Fruit fly (Drosophila melanogaster) whole organism, embryonic: ENCODE data around the gene uncNacbeta.

ENCODE experiments used
- CG10321 ChIP-seq: fragments of 200-800 bp; sonication (Bioruptor generic); IDR thresholded peaks from 2 replicates; pipeline ENCODE4 v1.3.6; 2022; ENCODE audit warnings: missing biosample characterization, missing genetic modification characterization
- CG11456 ChIP-seq: fragments of 200-800 bp; sonication (Bioruptor generic); IDR thresholded peaks from 3 replicates; pipeline ENCODE4 v1.3.6; 2022; ENCODE audit warnings: missing biosample characterization, missing genetic modification characterization
- CG14441 ChIP-seq: fragments of 200-800 bp; sonication (Bioruptor generic); IDR thresholded peaks from 2 replicates; pipeline ENCODE4 v1.3.6; 2022; ENCODE audit warnings: missing biosample characterization, missing genetic modification characterization
- CG15269 ChIP-seq: fragments of 200-800 bp; sonication (Bioruptor generic); optimal IDR thresholded peaks from 2 replicates; lab custom pipeline; 2018; ENCODE audit warnings: missing biosample characterization, mild to moderate bottlenecking, missing genetic modification characterization, moderate library complexity
- CG17568 ChIP-seq: fragments of 200-800 bp; sonication (Bioruptor generic); optimal IDR thresholded peaks from 2 replicates; lab custom pipeline; 2018; ENCODE audit warnings: missing biosample characterization, mild to moderate bottlenecking, missing genetic modification characterization, moderate library complexity
- CG18011 ChIP-seq: fragments of 200-800 bp; sonication (Bioruptor generic); optimal IDR thresholded peaks from 2 replicates; lab custom pipeline; 2017; ENCODE audit warnings: missing biosample characterization, missing genetic modification characterization, mild to moderate bottlenecking, moderate library complexity, missing genotype
- CG4424 ChIP-seq: fragments of 200-800 bp; sonication (Bioruptor generic); optimal IDR thresholded peaks from 3 replicates; lab custom pipeline; 2016; ENCODE audit warnings: missing biosample characterization, missing genetic modification characterization
- CG6689 ChIP-seq: fragments of 200-800 bp; sonication (Bioruptor generic); IDR thresholded peaks from 2 replicates; pipeline ENCODE4 v1.3.6; 2022; ENCODE audit warnings: missing biosample characterization, missing genetic modification characterization
- CG6791 ChIP-seq: fragments of 200-800 bp; sonication (Bioruptor generic); IDR thresholded peaks from 3 replicates; pipeline ENCODE4 v1.3.6; 2022; ENCODE audit warnings: missing biosample characterization, missing genetic modification characterization; ENCODE audit not compliant: partially characterized antibody
- CG8765 ChIP-seq: fragments of 200-800 bp; sonication (Bioruptor generic); IDR thresholded peaks from 2 replicates; pipeline ENCODE4 v1.3.6; 2022; ENCODE audit warnings: missing biosample characterization, missing genetic modification characterization
- Deaf1 ChIP-seq: fragments of 200-800 bp; optimal IDR thresholded peaks from 3 replicates; lab custom pipeline; 2019; ENCODE audit warnings: missing biosample characterization, mild to moderate bottlenecking, missing genetic modification characterization, moderate library complexity
- Dp ChIP-seq: fragments of 200-800 bp; sonication (Bioruptor generic); optimal IDR thresholded peaks from 2 replicates; lab custom pipeline; 2018; ENCODE audit warnings: missing biosample characterization, mild to moderate bottlenecking, missing genetic modification characterization, moderate library complexity
- Drgx ChIP-seq: fragments of 200-800 bp; sonication (Bioruptor generic); IDR thresholded peaks from 2 replicates; pipeline ENCODE4 v1.3.6; 2022; ENCODE audit warnings: missing biosample characterization, missing genetic modification characterization
- E2f1 ChIP-seq: fragments of 200-800 bp; sonication (Bioruptor generic); IDR thresholded peaks from 2 replicates; pipeline ENCODE4 v1.3.6; 2022; ENCODE audit warnings: missing biosample characterization, missing genetic modification characterization
- Med ChIP-seq: fragments of 200-800 bp; sonication (Bioruptor generic); peaks from one replicate; lab custom pipeline; 2016; ENCODE audit warnings: missing biosample characterization, missing genetic modification characterization, mild to moderate bottlenecking, inconsistent platforms, moderate library complexity
- NC2α ChIP-seq: fragments of 200-800 bp; sonication (Bioruptor generic); optimal IDR thresholded peaks from 2 replicates; lab custom pipeline; 2016; ENCODE audit warnings: missing biosample characterization, missing genetic modification characterization
- Poxn ChIP-seq: fragments of 200-800 bp; sonication (Bioruptor generic); IDR thresholded peaks from 2 replicates; pipeline ENCODE4 v1.3.6; 2022; ENCODE audit warnings: missing biosample characterization, missing genetic modification characterization
- abd-A ChIP-seq: fragments of 200-800 bp; sonication (Bioruptor generic); optimal IDR thresholded peaks from 3 replicates; lab custom pipeline; 2019; ENCODE audit warnings: missing biosample characterization, mild to moderate bottlenecking, missing genetic modification characterization, moderate library complexity
- amos ChIP-seq: fragments of 200-800 bp; sonication (Bioruptor generic); IDR thresholded peaks from 2 replicates; pipeline ENCODE4 v1.3.6; 2022; ENCODE audit warnings: missing biosample characterization, missing genetic modification characterization; ENCODE audit not compliant: partially characterized antibody
- ase ChIP-seq: fragments of 200-800 bp; sonication (Bioruptor generic); IDR thresholded peaks from 3 replicates; pipeline ENCODE4 v1.3.6; 2022; ENCODE audit warnings: missing biosample characterization, missing genetic modification characterization
- bsh ChIP-seq, 2 experiments: fragments of 200-800 bp; sonication (Bioruptor generic); optimal IDR thresholded peaks; 2 replicates each; lab custom pipeline; 2017 to 2018; ENCODE audit warnings: mild to moderate bottlenecking in 2 of 2, missing biosample characterization in 2 of 2, missing genetic modification characterization in 2 of 2, moderate library complexity in 1 of 2
- chinmo ChIP-seq: fragments of 200-800 bp; sonication (Bioruptor generic); IDR thresholded peaks from 4 replicates; pipeline ENCODE4 v1.3.6; 2022; ENCODE audit warnings: missing biosample characterization, missing genetic modification characterization; ENCODE audit not compliant: partially characterized antibody
- crol ChIP-seq: fragments of 200-800 bp; sonication (Bioruptor generic); IDR thresholded peaks from 2 replicates; pipeline ENCODE4 v1.3.6; 2022; ENCODE audit warnings: missing biosample characterization, missing genetic modification characterization
- dm ChIP-seq: fragments of 200-800 bp; sonication (Bioruptor generic); optimal IDR thresholded peaks from 3 replicates; lab custom pipeline; 2016; ENCODE audit warnings: missing biosample characterization, missing genetic modification characterization
- grn ChIP-seq: fragments of 200-800 bp; sonication (Bioruptor generic); optimal IDR thresholded peaks from 3 replicates; lab custom pipeline; 2017; ENCODE audit warnings: missing biosample characterization, missing genetic modification characterization
- gt ChIP-seq: fragments of 200-800 bp; sonication (Bioruptor generic); IDR thresholded peaks from 2 replicates; pipeline ENCODE4 v1.3.6; 2022; ENCODE audit warnings: missing biosample characterization, missing genetic modification characterization
- ham ChIP-seq: fragments of 200-800 bp; sonication (Bioruptor generic); IDR thresholded peaks from 2 replicates; pipeline ENCODE4 v1.3.6; 2022; ENCODE audit warnings: missing biosample characterization, missing genetic modification characterization
- hth ChIP-seq: fragments of >200 bp; optimal IDR thresholded peaks from 2 replicates; lab custom pipeline; 2017; ENCODE audit warnings: inconsistent platforms
- ken ChIP-seq: fragments of 200-800 bp; sonication (Bioruptor generic); IDR thresholded peaks from 3 replicates; pipeline ENCODE4 v1.3.6; 2022; ENCODE audit warnings: missing biosample characterization, missing genetic modification characterization
- nom ChIP-seq: fragments of 200-800 bp; sonication (Bioruptor generic); optimal IDR thresholded peaks from 2 replicates; lab custom pipeline; 2017; ENCODE audit warnings: missing biosample characterization, missing genetic modification characterization, mild to moderate bottlenecking, moderate library complexity, missing genetic modification reagents
- oc ChIP-seq: fragments of 200-800 bp; sonication (Bioruptor generic); optimal IDR thresholded peaks from 2 replicates; lab custom pipeline; 2018; ENCODE audit warnings: missing biosample characterization, mild to moderate bottlenecking, missing genetic modification characterization, moderate library complexity
- odd ChIP-seq: fragments of 200-800 bp; sonication (Bioruptor generic); optimal IDR thresholded peaks from 2 replicates; lab custom pipeline; 2017; ENCODE audit warnings: missing biosample characterization, mild to moderate bottlenecking, missing genetic modification characterization
- sd ChIP-seq: fragments of 200-800 bp; sonication (Bioruptor generic); optimal IDR thresholded peaks from 3 replicates; lab custom pipeline; 2018; ENCODE audit warnings: missing biosample characterization, mild to moderate bottlenecking, missing genetic modification characterization, moderate library complexity
- sens-2 ChIP-seq: fragments of 200-800 bp; sonication (Bioruptor generic); IDR thresholded peaks from 2 replicates; pipeline ENCODE4 v1.3.6; 2022; ENCODE audit warnings: missing biosample characterization, missing genetic modification characterization
- so ChIP-seq: fragments of 200-800 bp; sonication (Bioruptor generic); IDR thresholded peaks from 3 replicates; pipeline ENCODE4 v1.3.6; 2022; ENCODE audit warnings: missing biosample characterization, missing genetic modification characterization
- vvl ChIP-seq: fragments of 200-800 bp; sonication (Bioruptor generic); IDR thresholded peaks from 2 replicates; pipeline ENCODE4 v1.3.6; 2022; ENCODE audit warnings: missing biosample characterization, missing genetic modification characterization

uncNacbeta gene

dm6 chr2L:525547-526180, 38.0 kb downstream of the uncNacbeta start (continued):
- TF ChIP-seq crol (GFP tag; lab: Robert Waterston, UW) (peak; percentile 92), E2f1 (GFP tag; lab: Robert Waterston, UW) (no peak), ken (GFP tag; lab: Robert Waterston, UW) (no peak), CG14441 (GFP tag; lab: Robert Waterston, UW) (no peak), ham (GFP tag; lab: Robert Waterston, UW) (no peak), abd-A (tag; lab: Kevin White, UChicago) (peak; percentile 18), CG11456 (GFP tag; lab: Robert Waterston, UW) (no peak), dm (GFP tag; lab: Kevin White, UChicago) (no peak), chinmo (GFP tag; lab: Robert Waterston, UW) (no peak), amos (GFP tag; lab: Robert Waterston, UW) (no peak), CG4424 (GFP tag; lab: Kevin White, UChicago) (no peak), Poxn (GFP tag; lab: Robert Waterston, UW) (no peak), hth (lab: Kevin White, UChicago) (no peak), CG17568 (GFP tag; lab: Kevin White, UChicago) (no peak), CG8765 (no peak), oc (tag; lab: Kevin White, UChicago) (peak; percentile 57), Deaf1 (tag; lab: Kevin White, UChicago) (no peak), NC2α (no peak), sens-2 (GFP tag; lab: Robert Waterston, UW) (no peak), odd (GFP tag; lab: Kevin White, UChicago) (no peak), CG10321 (GFP tag; lab: Robert Waterston, UW) (no peak), so (GFP tag; lab: Robert Waterston, UW) (no peak)

- TF ChIP-seq ase (GFP tag; lab: Robert Waterston, UW) (no peak), CG6791 (peak; percentile 28; the same call in 1 of the 3 replicates), sd (tag; lab: Kevin White, UChicago) (peak; percentile 37), vvl (GFP tag; lab: Robert Waterston, UW) (0 out of 2 replicates have a peak, but pooled peaks have one; percentile 21), Dp (GFP tag; lab: Kevin White, UChicago) (no peak), CG6689 (no peak), bsh (GFP tag; optimal IDR thresholded peaks at IDR 0.05; lab: Kevin White, UChicago) (peak in 1 of 2 experiments; percentile 53), gt (GFP tag; lab: Robert Waterston, UW) (0 out of 2 replicates have a peak, but pooled peaks have one; percentile 12), nom (GFP tag; lab: Kevin White, UChicago) (peak; percentile 87), CG15269 (tag; lab: Kevin White, UChicago) (peak; percentile 15), CG18011 (GFP tag; lab: Kevin White, UChicago) (peak; percentile 65), chinmo (GFP tag; lab: Robert Waterston, UW) (0 out of 4 replicates have a peak, but pooled peaks have one; percentile 50), Med (GFP tag; lab: Kevin White, UChicago) (peak; percentile 22), Drgx (peak; percentile 36; the same call in 1 of the 2 replicates), grn (GFP tag; lab: Kevin White, UChicago) (peak; percentile 96)
These were observed 39.1 kb downstream of the uncNacbeta start for dm6 chr2L:524515-524920.
